Worm (Caenorhabditis elegans) whole organism, late embryonic: ENCODE data around the gene C44H9.6.

Experiments used
- C08G9.2 ChIP-seq: sonication (generic microtip); optimal IDR thresholded peaks from 2 replicates; lab custom pipeline; 2016; ENCODE audit warnings: mild to moderate bottlenecking, missing genetic modification characterization, moderate library complexity, missing compliant biosample characterization
- C38D4.7 ChIP-seq: fragments of 200-800 bp; sonication (Bioruptor generic); optimal IDR thresholded peaks from 2 replicates; lab custom pipeline; 2018; ENCODE audit warnings: mild to moderate bottlenecking, missing genetic modification characterization, moderate library complexity, missing compliant biosample characterization
- K02D7.2 ChIP-seq: sonication (generic microtip); optimal IDR thresholded peaks from 2 replicates; lab custom pipeline; 2017; ENCODE audit warnings: mild to moderate bottlenecking, missing genetic modification characterization, missing compliant biosample characterization
- T23F11.4 ChIP-seq: fragments of 200-800 bp; sonication (Bioruptor generic); optimal IDR thresholded peaks from 2 replicates; lab custom pipeline; 2018; ENCODE audit warnings: mild to moderate bottlenecking, missing genetic modification characterization, missing compliant biosample characterization
- Y22D7AL.16 ChIP-seq: sonication (generic microtip); optimal IDR thresholded peaks from 2 replicates; lab custom pipeline; 2016; ENCODE audit warnings: missing genetic modification characterization, missing compliant biosample characterization
- ahr-1 ChIP-seq: sonication (generic microtip); optimal IDR thresholded peaks from 2 replicates; lab custom pipeline; 2016; ENCODE audit warnings: missing genetic modification characterization, missing compliant biosample characterization
- ceh-18 ChIP-seq: sonication (generic microtip); optimal IDR thresholded peaks from 2 replicates; lab custom pipeline; 2016; ENCODE audit warnings: missing genetic modification characterization, missing compliant biosample characterization
- ceh-19 ChIP-seq: fragments of 200-800 bp; sonication (Bioruptor generic); optimal IDR thresholded peaks from 2 replicates; lab custom pipeline; 2018; ENCODE audit warnings: mild to moderate bottlenecking, missing genetic modification characterization, missing compliant biosample characterization
- ceh-2 ChIP-seq: sonication (generic microtip); optimal IDR thresholded peaks from 2 replicates; lab custom pipeline; 2016; ENCODE audit warnings: missing genotype, missing genetic modification characterization, missing compliant biosample characterization
- ceh-22 ChIP-seq: sonication (generic microtip); optimal IDR thresholded peaks from 2 replicates; lab custom pipeline; 2017; ENCODE audit warnings: missing biosample characterization, missing genetic modification characterization
- ceh-30 ChIP-seq: fragments of 150-350 bp; optimal IDR thresholded peaks from 2 replicates; lab custom pipeline; 2014; ENCODE audit warnings: missing biosample characterization, missing genetic modification characterization
- ceh-34 ChIP-seq: sonication (generic microtip); optimal IDR thresholded peaks from 2 replicates; lab custom pipeline; 2016; ENCODE audit warnings: mild to moderate bottlenecking, missing genetic modification characterization, missing compliant biosample characterization
- ceh-45 ChIP-seq: fragments of 200-800 bp; sonication (Bioruptor generic); IDR thresholded peaks from 2 replicates; pipeline ENCODE4 v1.3.6; 2022; ENCODE audit warnings: missing genetic modification reagents, missing genetic modification characterization, missing compliant biosample characterization
- ceh-6 ChIP-seq: fragments of 200-800 bp; sonication (Bioruptor generic); optimal IDR thresholded peaks from 2 replicates; lab custom pipeline; 2018; ENCODE audit warnings: mild to moderate bottlenecking, missing genetic modification characterization, missing compliant biosample characterization
- ceh-9 ChIP-seq: sonication (generic microtip); optimal IDR thresholded peaks from 2 replicates; lab custom pipeline; 2016; ENCODE audit warnings: mild to moderate bottlenecking, missing genetic modification characterization, inconsistent platforms, missing compliant biosample characterization
- dmd-4 ChIP-seq: sonication (generic microtip); optimal IDR thresholded peaks from 2 replicates; lab custom pipeline; 2016; ENCODE audit warnings: borderline replicate concordance, missing genetic modification characterization, missing compliant biosample characterization
- dve-1 ChIP-seq: sonication (generic microtip); optimal IDR thresholded peaks from 2 replicates; lab custom pipeline; 2017; ENCODE audit warnings: antibody characterized with exemption, mild to moderate bottlenecking, missing genetic modification characterization, missing compliant biosample characterization
- elt-4 ChIP-seq: sonication (generic microtip); optimal IDR thresholded peaks from 2 replicates; lab custom pipeline; 2016; ENCODE audit warnings: missing genetic modification characterization, missing compliant biosample characterization
- ets-4 ChIP-seq: sonication (generic microtip); optimal IDR thresholded peaks from 2 replicates; lab custom pipeline; 2016; ENCODE audit warnings: missing genetic modification characterization, missing compliant biosample characterization
- eyg-1 ChIP-seq: sonication (generic microtip); optimal IDR thresholded peaks from 2 replicates; lab custom pipeline; 2016; ENCODE audit warnings: missing genotype, missing genetic modification characterization, missing compliant biosample characterization
- gmeb-2 ChIP-seq: sonication (generic microtip); optimal IDR thresholded peaks from 2 replicates; lab custom pipeline; 2016; ENCODE audit warnings: missing genetic modification characterization, inconsistent platforms, missing compliant biosample characterization
- hlh-30 ChIP-seq: sonication (generic microtip); optimal IDR thresholded peaks from 2 replicates; lab custom pipeline; 2017; ENCODE audit warnings: antibody characterized with exemption, missing genetic modification characterization, missing compliant biosample characterization; ENCODE audit not compliant: insufficient read depth
- hlh-6 ChIP-seq: sonication (generic microtip); optimal IDR thresholded peaks from 2 replicates; lab custom pipeline; 2016; ENCODE audit warnings: missing genotype, missing genetic modification characterization, missing compliant biosample characterization
- madf-2 ChIP-seq: sonication (generic microtip); optimal IDR thresholded peaks from 2 replicates; lab custom pipeline; 2017; ENCODE audit warnings: missing genetic modification characterization, missing compliant biosample characterization
- nhr-232 ChIP-seq: sonication (generic microtip); optimal IDR thresholded peaks from 2 replicates; lab custom pipeline; 2016; ENCODE audit warnings: missing genetic modification characterization, missing compliant biosample characterization
- npax-4 ChIP-seq: sonication (generic microtip); optimal IDR thresholded peaks from 2 replicates; lab custom pipeline; 2016; ENCODE audit warnings: missing genetic modification characterization, missing compliant biosample characterization
- odd-2 ChIP-seq: sonication (generic microtip); optimal IDR thresholded peaks from 2 replicates; lab custom pipeline; 2017; ENCODE audit warnings: antibody characterized with exemption, mild to moderate bottlenecking, missing genetic modification characterization, missing compliant biosample characterization
- pag-3 ChIP-seq: sonication (generic microtip); optimal IDR thresholded peaks from 2 replicates; lab custom pipeline; 2016; ENCODE audit warnings: missing compliant biosample characterization, missing genetic modification characterization, borderline replicate concordance
- pat-9 ChIP-seq: fragments of 200-800 bp; sonication (Bioruptor generic); optimal IDR thresholded peaks from 2 replicates; lab custom pipeline; 2018; ENCODE audit warnings: mild to moderate bottlenecking, missing genetic modification characterization, moderate library complexity, missing compliant biosample characterization
- pha-2 ChIP-seq: sonication (generic microtip); optimal IDR thresholded peaks from 2 replicates; lab custom pipeline; 2017; ENCODE audit warnings: mild to moderate bottlenecking, missing genetic modification characterization, missing compliant biosample characterization
- pha-4 ChIP-seq: fragments of 150-350 bp; optimal IDR thresholded peaks from 2 replicates; lab custom pipeline; 2018; ENCODE audit warnings: missing biosample characterization, missing genetic modification reagents, missing genetic modification characterization
- ref-2 ChIP-seq: sonication (generic microtip); optimal IDR thresholded peaks from 2 replicates; lab custom pipeline; 2016; ENCODE audit warnings: missing genetic modification characterization, missing compliant biosample characterization
- rnt-1 ChIP-seq: sonication (generic microtip); optimal IDR thresholded peaks from 2 replicates; lab custom pipeline; 2016; ENCODE audit warnings: missing genetic modification characterization, missing compliant biosample characterization
- sdc-2 ChIP-seq: sonication (generic microtip); optimal IDR thresholded peaks from 2 replicates; lab custom pipeline; 2016; ENCODE audit warnings: missing genotype, missing genetic modification characterization, missing compliant biosample characterization
- sox-4 ChIP-seq: sonication (generic microtip); optimal IDR thresholded peaks from 2 replicates; lab custom pipeline; 2017; ENCODE audit warnings: mild to moderate bottlenecking, missing genetic modification characterization, inconsistent platforms, missing compliant biosample characterization
- syd-9 ChIP-seq: sonication (generic microtip); optimal IDR thresholded peaks from 2 replicates; lab custom pipeline; 2016; ENCODE audit warnings: mild to moderate bottlenecking, missing genetic modification characterization, moderate library complexity, missing compliant biosample characterization
- tbx-2 ChIP-seq: sonication (generic microtip); optimal IDR thresholded peaks from 2 replicates; lab custom pipeline; 2016; ENCODE audit warnings: missing genetic modification characterization, missing compliant biosample characterization
- unc-3 ChIP-seq, 2 experiments: fragments of 200-800 bp in 1 of 2; sonication (Bioruptor generic) in 1 of 2; sonication (generic microtip) in 1 of 2; conservative IDR thresholded peaks in 1 of 2; optimal IDR thresholded peaks in 1 of 2; 2 replicates each; pipeline versions ENCODE4 v1.3.6 to Lab custom; 2016 to 2022; ENCODE audit warnings: missing compliant biosample characterization in 2 of 2, missing genetic modification characterization in 2 of 2, missing genetic modification reagents in 1 of 2
- unc-55 ChIP-seq: sonication (generic microtip); optimal IDR thresholded peaks from 2 replicates; lab custom pipeline; 2017; ENCODE audit warnings: missing biosample characterization, missing genetic modification reagents, missing genetic modification characterization
- unc-86 ChIP-seq: sonication (generic microtip); optimal IDR thresholded peaks from 2 replicates; lab custom pipeline; 2016; ENCODE audit warnings: missing genetic modification characterization, missing compliant biosample characterization
- ztf-16 ChIP-seq: sonication (generic microtip); optimal IDR thresholded peaks from 2 replicates; lab custom pipeline; 2017; ENCODE audit warnings: missing genetic modification characterization, missing compliant biosample characterization

The C44H9.6 gene

ce11 chrV:12877579-12877978, 32.4 kb upstream of the C44H9.6 start:
- no peak for TF ChIP-seq ceh-2 (tag; lab: Kevin White, UChicago)
- TF ChIP-seq ets-4 (tag; lab: Kevin White, UChicago): no peak
- no peak for TF ChIP-seq unc-86 (tag; lab: Kevin White, UChicago)
- TF ChIP-seq rnt-1 (tag; lab: Kevin White, UChicago): no peak
- no peak for TF ChIP-seq npax-4
- TF ChIP-seq K02D7.2 (tag; lab: Kevin White, UChicago): no peak
- TF ChIP-seq ceh-9 (tag; lab: Kevin White, UChicago): no peak
- TF ChIP-seq elt-4: no peak
- no peak for TF ChIP-seq ceh-30
- no peak for TF ChIP-seq madf-2 (tag; lab: Kevin White, UChicago)
- no peak for TF ChIP-seq unc-3 (GFP tag; conservative IDR thresholded peaks at IDR 0.05; lab: Robert Waterston, UW)
- no peak for TF ChIP-seq unc-3 (tag; optimal IDR thresholded peaks at IDR 0.05; lab: Kevin White, UChicago)
- no peak for TF ChIP-seq ceh-18
- no peak for TF ChIP-seq eyg-1 (tag; lab: Kevin White, UChicago)
- TF ChIP-seq pha-4: no peak
- no peak for TF ChIP-seq nhr-232

ce11 chrV:12876708-12877107, 31.6 kb upstream of the C44H9.6 start:
- no peak for TF ChIP-seq ceh-9 (tag; lab: Kevin White, UChicago)
- TF ChIP-seq ztf-16 (tag; lab: Kevin White, UChicago): no peak
- TF ChIP-seq pha-4: no peak
- TF ChIP-seq Y22D7AL.16 (tag; lab: Kevin White, UChicago): no peak
- TF ChIP-seq C08G9.2 (tag; lab: Kevin White, UChicago): no peak
- TF ChIP-seq C38D4.7 (GFP tag; lab: Kevin White, UChicago): no peak
- no peak for TF ChIP-seq ceh-45 (GFP tag; lab: Robert Waterston, UW)
- TF ChIP-seq sox-4 (tag; lab: Kevin White, UChicago): no peak
- TF ChIP-seq dmd-4 (tag; lab: Kevin White, UChicago): no peak

ce11 chrV:12875850-12876249, 30.7 kb upstream of the C44H9.6 start:
- TF ChIP-seq T23F11.4 (GFP tag; lab: Kevin White, UChicago) (no peak), sdc-2 (tag; lab: Kevin White, UChicago) (no peak)
- TF ChIP-seq, all 69 proteins: peak for 0

ce11 chrV:12871753-12872152, 26.6 kb upstream of the C44H9.6 start, which contains the start of gene bus-19:
TSS of gene bus-19 (plus strand) at chrV:12872053.
- TF ChIP-seq dmd-4 (tag; lab: Kevin White, UChicago): no peak
- no peak for TF ChIP-seq ref-2 (tag; lab: Kevin White, UChicago)
- no peak for TF ChIP-seq odd-2 (tag; lab: Kevin White, UChicago)
- no peak for TF ChIP-seq pha-4
- TF ChIP-seq gmeb-2: no peak
- TF ChIP-seq pag-3 (tag; lab: Kevin White, UChicago): no peak
- TF ChIP-seq ceh-19 (GFP tag; lab: Kevin White, UChicago): no peak
- no peak for TF ChIP-seq syd-9 (tag; lab: Kevin White, UChicago)
- TF ChIP-seq ceh-6 (GFP tag; lab: Kevin White, UChicago): no peak
- TF ChIP-seq hlh-6: no peak

ce11 chrV:12870740-12871139, 25.6 kb upstream of the C44H9.6 start:
- TF ChIP-seq C08G9.2 (tag; lab: Kevin White, UChicago) (no peak), pha-2 (tag; lab: Kevin White, UChicago) (no peak), ceh-22 (tag; lab: Kevin White, UChicago) (no peak), syd-9 (tag; lab: Kevin White, UChicago) (no peak), ets-4 (tag; lab: Kevin White, UChicago) (no peak), ceh-9 (tag; lab: Kevin White, UChicago) (no peak), pat-9 (tag; lab: Kevin White, UChicago) (no peak), tbx-2 (tag; lab: Kevin White, UChicago) (no peak), dmd-4 (tag; lab: Kevin White, UChicago) (no peak), ceh-34 (tag; lab: Kevin White, UChicago) (no peak), unc-3 (GFP tag; conservative IDR thresholded peaks at IDR 0.05; lab: Robert Waterston, UW) (no peak), unc-3 (tag; optimal IDR thresholded peaks at IDR 0.05; lab: Kevin White, UChicago) (no peak), unc-55 (GFP tag; lab: Kevin White, UChicago) (no peak), pag-3 (tag; lab: Kevin White, UChicago) (no peak), hlh-30 (tag; lab: Kevin White, UChicago) (no peak), madf-2 (tag; lab: Kevin White, UChicago) (no peak), dve-1 (tag; lab: Kevin White, UChicago) (no peak), ahr-1 (no peak), ceh-19 (GFP tag; lab: Kevin White, UChicago) (no peak)
